Fruit fly (Drosophila melanogaster) whole organism, prepupa: ENCODE measurements around the gene mRpL13.

Source experiments
- CG10631 ChIP-seq: fragments of 200-800 bp; sonication (Bioruptor generic); optimal IDR thresholded peaks from 2 replicates; lab custom pipeline; 2016; ENCODE audit warnings: missing biosample characterization, missing genetic modification characterization
- CG11762 ChIP-seq: fragments of 200-800 bp; sonication (Bioruptor generic); optimal IDR thresholded peaks from 3 replicates; lab custom pipeline; 2016; ENCODE audit warnings: missing biosample characterization, missing genetic modification characterization; ENCODE audit not compliant: insufficient read depth
- CG3032 ChIP-seq: fragments of 200-800 bp; optimal IDR thresholded peaks from 2 replicates; lab custom pipeline; 2019; ENCODE audit warnings: missing biosample characterization, mild to moderate bottlenecking, missing genetic modification characterization, moderate library complexity
- CG31627 ChIP-seq: fragments of 200-800 bp; sonication (Bioruptor generic); optimal IDR thresholded peaks from 3 replicates; lab custom pipeline; 2016; ENCODE audit warnings: missing biosample characterization, missing genetic modification characterization
- CG3919 ChIP-seq: fragments of 200-800 bp; sonication (Bioruptor generic); optimal IDR thresholded peaks from 3 replicates; lab custom pipeline; 2016; ENCODE audit warnings: missing biosample characterization, missing genetic modification characterization
- CG6792 ChIP-seq: fragments of 200-800 bp; sonication (Bioruptor generic); optimal IDR thresholded peaks from 3 replicates; lab custom pipeline; 2016; ENCODE audit warnings: missing biosample characterization, missing genetic modification characterization
- CG6854 ChIP-seq: fragments of 200-800 bp; sonication (Bioruptor generic); optimal IDR thresholded peaks from 2 replicates; lab custom pipeline; 2017; ENCODE audit warnings: missing biosample characterization, mild to moderate bottlenecking, missing genetic modification characterization
- Eip78C ChIP-seq: fragments of 200-800 bp; sonication (Bioruptor generic); peaks from one replicate; lab custom pipeline; 2016; ENCODE audit warnings: missing biosample characterization, missing genetic modification characterization
- Ets21C ChIP-seq: fragments of 200-800 bp; sonication (Bioruptor generic); optimal IDR thresholded peaks from 3 replicates; lab custom pipeline; 2016; ENCODE audit warnings: missing biosample characterization, missing genetic modification characterization
- Hr4 ChIP-seq: fragments of 200-800 bp; sonication (Bioruptor generic); optimal IDR thresholded peaks from 3 replicates; lab custom pipeline; 2016; ENCODE audit warnings: missing biosample characterization, missing genetic modification characterization
- Lpt ChIP-seq: fragments of 200-800 bp; sonication (Bioruptor generic); optimal IDR thresholded peaks from 3 replicates; lab custom pipeline; 2016; ENCODE audit warnings: missing biosample characterization, missing genetic modification characterization
- Sox102F ChIP-seq: fragments of 200-800 bp; sonication (Bioruptor generic); optimal IDR thresholded peaks from 2 replicates; lab custom pipeline; 2016; ENCODE audit warnings: missing biosample characterization, mild to moderate bottlenecking, missing genetic modification characterization
- eg ChIP-seq: fragments of 200-800 bp; sonication (Bioruptor generic); IDR thresholded peaks from 3 replicates; pipeline ENCODE4 v1.3.6; 2022; ENCODE audit warnings: missing biosample characterization, missing genetic modification characterization
- fd59A ChIP-seq: fragments of 200-800 bp; sonication (Bioruptor generic); optimal IDR thresholded peaks from 2 replicates; lab custom pipeline; 2017; ENCODE audit warnings: missing biosample characterization, mild to moderate bottlenecking, missing genetic modification characterization, missing genetic modification reagents

DNA sequence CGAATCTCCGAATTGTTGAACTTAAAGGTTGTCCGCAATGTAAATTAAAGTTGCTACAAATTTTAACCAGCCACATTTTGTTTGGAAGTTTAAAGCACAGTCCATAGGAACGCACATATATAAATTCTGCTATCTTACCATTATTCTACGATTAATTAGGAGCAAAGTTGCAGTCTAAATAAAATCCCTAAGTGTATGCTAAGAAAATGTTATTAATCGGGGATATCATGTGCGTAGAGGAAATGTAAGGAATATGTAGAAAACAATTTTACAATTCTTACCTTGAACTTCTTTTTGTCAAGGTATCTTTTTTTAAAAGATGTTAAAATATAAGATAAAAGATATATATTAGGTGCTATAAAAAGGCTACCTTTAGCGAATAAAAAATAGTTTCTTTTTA is 40.7 kb downstream of the mRpL13 start:
- no peak for TF ChIP-seq Lpt
- no peak for TF ChIP-seq eg (GFP tag; lab: Robert Waterston, UW)
- no peak for TF ChIP-seq Hr4
- no peak for TF ChIP-seq CG3032
- no peak for TF ChIP-seq CG31627 (GFP tag; lab: Kevin White, UChicago)
- no peak for TF ChIP-seq Eip78C (GFP tag; lab: Kevin White, UChicago)
- TF ChIP-seq Ets21C (GFP tag; lab: Kevin White, UChicago): no peak
- no peak for TF ChIP-seq CG6792 (GFP tag; lab: Kevin White, UChicago)
- TF ChIP-seq CG6854 (GFP tag; lab: Kevin White, UChicago): no peak
- TF ChIP-seq CG3919 (GFP tag; lab: Kevin White, UChicago): no peak
- TF ChIP-seq CG10631 (GFP tag; lab: Kevin White, UChicago): no peak
- TF ChIP-seq CG11762: no peak
- TF ChIP-seq fd59A (GFP tag; lab: Kevin White, UChicago): no peak
- TF ChIP-seq Sox102F (GFP tag; lab: Kevin White, UChicago): no peak
